Fruit fly (Drosophila melanogaster) whole organism, adult: ENCODE results near the gene ATPsynB.

ENCODE experiments used
- CG11617 ChIP-seq: fragments of 200-800 bp; sonication (Bioruptor generic); optimal IDR thresholded peaks from 2 replicates; lab custom pipeline; 2017; ENCODE audit warnings: mild to moderate bottlenecking, missing biosample characterization, missing genetic modification reagents, missing genetic modification characterization
- CG12768 ChIP-seq: fragments of 200-800 bp; sonication (Bioruptor generic); optimal IDR thresholded peaks from 2 replicates; lab custom pipeline; 2017; ENCODE audit warnings: missing biosample characterization, missing genetic modification characterization, mild to moderate bottlenecking, moderate library complexity, missing genetic modification reagents
- CG14711 ChIP-seq: fragments of 200-800 bp; sonication (Bioruptor generic); optimal IDR thresholded peaks from 2 replicates; lab custom pipeline; 2018; ENCODE audit warnings: missing biosample characterization, mild to moderate bottlenecking, missing genetic modification characterization, moderate library complexity
- CG1620 ChIP-seq: fragments of 200-800 bp; sonication (Bioruptor generic); optimal IDR thresholded peaks from 2 replicates; lab custom pipeline; 2016; ENCODE audit warnings: missing biosample characterization, missing genetic modification characterization
- CG33017 ChIP-seq: fragments of 200-800 bp; sonication (Bioruptor generic); optimal IDR thresholded peaks from 2 replicates; lab custom pipeline; 2018; ENCODE audit warnings: missing biosample characterization, mild to moderate bottlenecking, missing genetic modification characterization, moderate library complexity
- CG5204 ChIP-seq: fragments of 200-800 bp; sonication (Bioruptor generic); optimal IDR thresholded peaks from 2 replicates; lab custom pipeline; 2016; ENCODE audit warnings: missing biosample characterization, missing genetic modification characterization
- CG7045 ChIP-seq: fragments of 200-800 bp; sonication (Bioruptor generic); optimal IDR thresholded peaks from 2 replicates; lab custom pipeline; 2017; ENCODE audit warnings: missing biosample characterization, mild to moderate bottlenecking, missing genetic modification characterization
- CG7101 ChIP-seq: fragments of 200-800 bp; sonication (Bioruptor generic); optimal IDR thresholded peaks from 2 replicates; lab custom pipeline; 2018; ENCODE audit warnings: missing biosample characterization, mild to moderate bottlenecking, missing genetic modification characterization, moderate library complexity
- Clk ChIP-seq: fragments of 200-800 bp; sonication (Bioruptor generic); optimal IDR thresholded peaks from 2 replicates; lab custom pipeline; 2017; ENCODE audit warnings: missing biosample characterization, missing genetic modification characterization
- Crg-1 ChIP-seq: fragments of 200-800 bp; sonication (Bioruptor generic); optimal IDR thresholded peaks from 2 replicates; lab custom pipeline; 2016; ENCODE audit warnings: missing biosample characterization, missing genetic modification characterization
- Hr96 ChIP-seq: fragments of 200-800 bp; sonication (Bioruptor generic); optimal IDR thresholded peaks from 2 replicates; lab custom pipeline; 2016; ENCODE audit warnings: missing biosample characterization, missing genetic modification characterization
- Mnt ChIP-seq: fragments of 200-800 bp; sonication (Bioruptor generic); optimal IDR thresholded peaks from 2 replicates; lab custom pipeline; 2016; ENCODE audit warnings: missing biosample characterization, mild to moderate bottlenecking, missing genetic modification characterization
- bab1 ChIP-seq: fragments of 200-800 bp; sonication (Bioruptor generic); optimal IDR thresholded peaks from 3 replicates; lab custom pipeline; 2019; ENCODE audit warnings: missing biosample characterization, mild to moderate bottlenecking, missing genetic modification characterization, moderate library complexity
- cic ChIP-seq: fragments of 200-800 bp; sonication (Bioruptor generic); optimal IDR thresholded peaks from 2 replicates; lab custom pipeline; 2017; ENCODE audit warnings: missing biosample characterization, mild to moderate bottlenecking, missing genetic modification characterization, moderate library complexity
- cnc ChIP-seq, 2 experiments: fragments of >200 bp; optimal IDR thresholded peaks; 2 replicates each; lab custom pipeline; 2017
- kay ChIP-seq: fragments of 200-800 bp; sonication (Bioruptor generic); peaks from one replicate; lab custom pipeline; 2016; ENCODE audit warnings: missing biosample characterization, missing genetic modification characterization, borderline replicate concordance
- ovo ChIP-seq: fragments of 200-800 bp; sonication (Bioruptor generic); optimal IDR thresholded peaks from 2 replicates; lab custom pipeline; 2016; ENCODE audit warnings: missing biosample characterization, missing genetic modification characterization
- pad ChIP-seq: fragments of 200-800 bp; sonication (Bioruptor generic); optimal IDR thresholded peaks from 3 replicates; lab custom pipeline; 2017; ENCODE audit warnings: missing biosample characterization, missing genetic modification characterization, mild to moderate bottlenecking, moderate library complexity, missing genetic modification reagents
- tj ChIP-seq: fragments of 200-800 bp; sonication (Bioruptor generic); optimal IDR thresholded peaks from 3 replicates; lab custom pipeline; 2017; ENCODE audit warnings: missing biosample characterization, mild to moderate bottlenecking, missing genetic modification characterization, moderate library complexity
- toe ChIP-seq: fragments of 200-800 bp; sonication (Bioruptor generic); optimal IDR thresholded peaks from 2 replicates; lab custom pipeline; 2016; ENCODE audit warnings: missing biosample characterization, missing genetic modification characterization

ATPsynB gene

dm6 chr3L:9762036-9762597 is 32.3 kb downstream of the ATPsynB start:
- TF ChIP-seq CG5204 (GFP tag; lab: Kevin White, UChicago) (no peak), Mnt (GFP tag; lab: Kevin White, UChicago) (no peak), cnc (optimal IDR thresholded peaks at IDR 0.05; lab: Kevin White, UChicago) (no peak), Hr96 (GFP tag; lab: Kevin White, UChicago) (no peak), bab1 (GFP tag; lab: Kevin White, UChicago) (peak; percentile 25), kay (GFP tag; lab: Kevin White, UChicago) (no peak), CG1620 (GFP tag; lab: Kevin White, UChicago) (peak; percentile 4), Clk (GFP tag; lab: Kevin White, UChicago) (no peak), tj (GFP tag; lab: Kevin White, UChicago) (peak; percentile 65), cic (peak; percentile 9)

dm6 chr3L:9763389-9763917 is 33.7 kb downstream of the ATPsynB start, which contains the start of gene Ae2:
Gene Ae2 (plus strand): TSS chr3L:9763544.
- TF ChIP-seq CG12768 (no peak), cnc (optimal IDR thresholded peaks at IDR 0.05; lab: Kevin White, UChicago) (no peak), CG7101 (tag; lab: Kevin White, UChicago) (no peak), CG7045 (GFP tag; lab: Kevin White, UChicago) (no peak), bab1 (GFP tag; lab: Kevin White, UChicago) (peak; percentile 58), CG14711 (no peak), ovo (GFP tag; lab: Kevin White, UChicago) (peak; percentile 37), pad (GFP tag; lab: Kevin White, UChicago) (peak; percentile 36), cic (no peak), CG1620 (GFP tag; lab: Kevin White, UChicago) (no peak), tj (GFP tag; lab: Kevin White, UChicago) (peak; percentile 48), Mnt (GFP tag; lab: Kevin White, UChicago) (peak; percentile 25)

dm6 chr3L:9764307-9764706 is 34.5 kb downstream of the ATPsynB start:
- TF ChIP-seq kay (GFP tag; lab: Kevin White, UChicago) = peak; percentile 54
- TF ChIP-seq Crg-1 = no peak

dm6 chr3L:9764915-9765709 is 35.3 kb downstream of the ATPsynB start:
- TF ChIP-seq CG33017 (tag; lab: Kevin White, UChicago) (no peak), Clk (GFP tag; lab: Kevin White, UChicago) (no peak), Hr96 (GFP tag; lab: Kevin White, UChicago) (no peak), CG1620 (GFP tag; lab: Kevin White, UChicago) (no peak), cnc (optimal IDR thresholded peaks at IDR 0.05; lab: Kevin White, UChicago) (no peak), CG5204 (GFP tag; lab: Kevin White, UChicago) (no peak), ovo (GFP tag; lab: Kevin White, UChicago) (no peak), CG12768 (no peak), Mnt (GFP tag; lab: Kevin White, UChicago) (no peak), bab1 (GFP tag; lab: Kevin White, UChicago) (no peak), kay (GFP tag; lab: Kevin White, UChicago) (no peak), CG11617 (GFP tag; lab: Kevin White, UChicago) (no peak), toe (GFP tag; lab: Kevin White, UChicago) (no peak)

dm6 chr3L:9765710-9766005 is 35.9 kb downstream of the ATPsynB start:
- TF ChIP-seq Hr96 (GFP tag; lab: Kevin White, UChicago) (no peak), cic (no peak), toe (GFP tag; lab: Kevin White, UChicago) (no peak), CG7101 (tag; lab: Kevin White, UChicago) (no peak), CG1620 (GFP tag; lab: Kevin White, UChicago) (no peak), bab1 (GFP tag; lab: Kevin White, UChicago) (no peak), CG33017 (tag; lab: Kevin White, UChicago) (no peak), kay (GFP tag; lab: Kevin White, UChicago) (no peak), Mnt (GFP tag; lab: Kevin White, UChicago) (no peak), Clk (GFP tag; lab: Kevin White, UChicago) (no peak), tj (GFP tag; lab: Kevin White, UChicago) (no peak), ovo (GFP tag; lab: Kevin White, UChicago) (no peak), Crg-1 (no peak), CG11617 (GFP tag; lab: Kevin White, UChicago) (no peak)

dm6 chr3L:9766364-9766763 is 36.6 kb downstream of the ATPsynB start:
- TF ChIP-seq pad (GFP tag; lab: Kevin White, UChicago) (no peak), CG33017 (tag; lab: Kevin White, UChicago) (no peak), kay (GFP tag; lab: Kevin White, UChicago) (no peak)
